Fruit fly (Drosophila melanogaster): ENCODE results near the gene CG14455.

CG14455 gene

dm6 chr3L:22665110-22665509, 21.8 kb downstream of the CG14455 start (continued):
- no peak for TF ChIP-seq vri (GFP tag; optimal IDR thresholded peaks at IDR 0.05)
- no peak for TF ChIP-seq CG11762 (GFP tag; optimal IDR thresholded peaks at IDR 0.05; ENCODE audit: insufficient read depth)
- TF ChIP-seq CG6808 (GFP tag; optimal IDR thresholded peaks at IDR 0.05) = no peak
- no peak for TF ChIP-seq CG4318 (GFP tag; optimal IDR thresholded peaks at IDR 0.05)
- no peak for TF ChIP-seq Gug (GFP tag; IDR thresholded peaks at IDR 0.05)
- TF ChIP-seq OdsH (GFP tag; optimal IDR thresholded peaks at IDR 0.05) = peak; percentile 38
- TF ChIP-seq CG34406 (GFP tag; optimal IDR thresholded peaks at IDR 0.05) = no peak
- no peak for TF ChIP-seq CG6854 (GFP tag; optimal IDR thresholded peaks at IDR 0.05)
- no peak for TF ChIP-seq ss (GFP tag; optimal IDR thresholded peaks at IDR 0.05)
- TF ChIP-seq CG15336 (GFP tag; IDR thresholded peaks at IDR 0.05) = no peak
- TF ChIP-seq CG3919 (GFP tag; optimal IDR thresholded peaks at IDR 0.05) = peak; percentile 18
- peak; percentile 21 for TF ChIP-seq CG10631 (GFP tag; optimal IDR thresholded peaks at IDR 0.05)
- TF ChIP-seq CG8119 (GFP tag; IDR thresholded peaks at IDR 0.05) = no peak
- TF ChIP-seq CG6163 (GFP tag; IDR thresholded peaks at IDR 0.05) = 0 out of 3 replicates have a peak, but pooled peaks have one; percentile 39
- TF ChIP-seq CG11902 (GFP tag; optimal IDR thresholded peaks at IDR 0.05) = no peak
- no peak for TF ChIP-seq Ets21C (GFP tag; optimal IDR thresholded peaks at IDR 0.05)
- no peak for TF ChIP-seq Sox15 (GFP tag; optimal IDR thresholded peaks at IDR 0.05)
- no peak for TF ChIP-seq Eip75B (GFP tag; optimal IDR thresholded peaks at IDR 0.05)
- no peak for TF ChIP-seq CG8319 (GFP tag; optimal IDR thresholded peaks at IDR 0.05)
- no peak for TF ChIP-seq Lpt (GFP tag; optimal IDR thresholded peaks at IDR 0.05)

dm6 chr3L:22652425-22652824, 34.5 kb downstream of the CG14455 start, which contains the start of gene CG33772:
Gene CG33772 (minus strand): TSS chr3L:22652525.
- TF ChIP-seq Eip93F (GFP tag; optimal IDR thresholded peaks at IDR 0.05) (no peak), Smox (GFP tag; optimal IDR thresholded peaks at IDR 0.05) (no peak), topi (GFP tag; optimal IDR thresholded peaks at IDR 0.05) (no peak), CG1621 (tag; optimal IDR thresholded peaks at IDR 0.05) (no peak), Met (GFP tag; optimal IDR thresholded peaks at IDR 0.05) (no peak), esn (GFP tag; optimal IDR thresholded peaks at IDR 0.05) (no peak), CG6792 (GFP tag; optimal IDR thresholded peaks at IDR 0.05) (no peak), Sox15 (GFP tag; optimal IDR thresholded peaks at IDR 0.05) (no peak)

DNA sequence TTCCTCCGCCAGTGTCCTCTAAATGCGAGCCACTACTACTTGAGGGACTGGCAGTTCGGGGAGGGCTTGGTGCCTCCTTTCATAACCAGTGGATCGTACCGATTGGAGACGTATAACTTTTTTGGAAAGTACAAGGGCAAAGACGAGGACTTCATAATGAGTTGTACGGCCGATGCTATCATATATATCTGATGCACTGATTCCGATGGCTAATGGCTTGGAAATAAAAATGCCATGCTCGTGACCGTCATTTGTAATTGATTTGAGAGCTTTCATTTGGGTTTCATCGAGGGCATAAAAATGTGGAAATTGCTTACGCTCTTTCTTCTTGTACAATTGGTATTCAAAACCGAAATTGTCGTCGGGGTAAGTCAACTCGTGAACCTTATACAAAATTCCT, 37.8 kb downstream of the CG14455 start, which contains the start of gene CG33771:
TSS of gene CG33771 (plus strand) at position 301 of the 400 bp plus-strand sequence.
- no peak for TF ChIP-seq Eip75B (GFP tag; optimal IDR thresholded peaks at IDR 0.05)
- no peak for TF ChIP-seq acj6 (GFP tag; optimal IDR thresholded peaks at IDR 0.05)

dm6 chr3L:22648372-22648771, 38.5 kb downstream of the CG14455 start, which contains the start of gene CG33770:
Gene CG33770 (plus strand): TSS chr3L:22648672.
- TF ChIP-seq CG4318 (GFP tag; optimal IDR thresholded peaks at IDR 0.05) (no peak), svp (GFP tag) (peak; percentile 19)

dm6 chr3L:22647627-22648026, 39.3 kb downstream of the CG14455 start, which contains the start of gene CG33769:
Gene CG33769 (plus strand): TSS chr3L:22647927.
- TF ChIP-seq CG4318 (GFP tag; optimal IDR thresholded peaks at IDR 0.05) (no peak), CG6854 (GFP tag; optimal IDR thresholded peaks at IDR 0.05) (no peak), CG16779 (tag; optimal IDR thresholded peaks at IDR 0.05) (no peak), vri (GFP tag; optimal IDR thresholded peaks at IDR 0.05) (no peak), Eip78C (GFP tag) (no peak), Hr38 (GFP tag; optimal IDR thresholded peaks at IDR 0.05) (no peak), Eip93F (GFP tag; optimal IDR thresholded peaks at IDR 0.05) (no peak), CG8319 (GFP tag; optimal IDR thresholded peaks at IDR 0.05) (no peak), CG3032 (tag; optimal IDR thresholded peaks at IDR 0.05) (no peak), Smox (GFP tag; optimal IDR thresholded peaks at IDR 0.05) (no peak), Ets96B (tag; optimal IDR thresholded peaks at IDR 0.05) (no peak), spab (GFP tag; optimal IDR thresholded peaks at IDR 0.05) (no peak), CG6276 (GFP tag; optimal IDR thresholded peaks at IDR 0.05) (no peak), CG32006 (GFP tag; optimal IDR thresholded peaks at IDR 0.05) (no peak), CG6808 (GFP tag; optimal IDR thresholded peaks at IDR 0.05) (no peak), fkh (GFP tag; optimal IDR thresholded peaks at IDR 0.05) (no peak), Sox102F (GFP tag; optimal IDR thresholded peaks at IDR 0.05) (no peak), CG31627 (GFP tag; optimal IDR thresholded peaks at IDR 0.05) (no peak)
